Fruit fly (Drosophila melanogaster): ENCODE data around the gene Srp54.
A peak's percentile ranks its signal among the peaks of the same experiment; 100 is the strongest.

The Srp54 gene

dm6 chr2L:9912570-9913260 lies at the start of gene Srp54, which contains the start of gene Etl1 (continued):
- no peak for TF ChIP-seq CG16779 (GFP tag; IDR thresholded peaks at IDR 0.05)
- TF ChIP-seq Chrac-16 (GFP tag; optimal IDR thresholded peaks at IDR 0.05) = no peak
- TF ChIP-seq Rfx (GFP tag; IDR thresholded peaks at IDR 0.05) = 0 out of 2 replicates have a peak, but pooled peaks have one; percentile 26
- TF ChIP-seq vfl (GFP tag; optimal IDR thresholded peaks at IDR 0.05) = no peak
- TF ChIP-seq pnt (GFP tag; optimal IDR thresholded peaks at IDR 0.05) = no peak
- TF ChIP-seq CG2712 (tag; optimal IDR thresholded peaks at IDR 0.05) = peak; percentile 25
- no peak for TF ChIP-seq scrt (GFP tag; optimal IDR thresholded peaks at IDR 0.05)
- TF ChIP-seq CG12104 (GFP tag; optimal IDR thresholded peaks at IDR 0.05) = no peak
- no peak for TF ChIP-seq da (GFP tag; optimal IDR thresholded peaks at IDR 0.05)
- no peak for TF ChIP-seq fd96Cb (tag; optimal IDR thresholded peaks at IDR 0.05)
- no peak for TF ChIP-seq CG8281 (tag; optimal IDR thresholded peaks at IDR 0.05)
- TF ChIP-seq CG10431 (GFP tag; optimal IDR thresholded peaks at IDR 0.05) = no peak
- TF ChIP-seq Kr (GFP tag; optimal IDR thresholded peaks at IDR 0.05) = no peak
- TF ChIP-seq CG8290 (GFP tag; optimal IDR thresholded peaks at IDR 0.05) = peak; percentile 10
- no peak for TF ChIP-seq CG8290 (tag; optimal IDR thresholded peaks at IDR 0.05)
- no peak for TF ChIP-seq dmrt99B (tag; optimal IDR thresholded peaks at IDR 0.05)
- TF ChIP-seq Hsf (GFP tag; optimal IDR thresholded peaks at IDR 0.05) = no peak
- no peak for TF ChIP-seq Drgx (GFP tag; IDR thresholded peaks at IDR 0.05)
- no peak for TF ChIP-seq CG11093 (GFP tag; IDR thresholded peaks at IDR 0.05)
- no peak for TF ChIP-seq jing (GFP tag; optimal IDR thresholded peaks at IDR 0.05)
- peak; percentile 63 for TF ChIP-seq BEAF-32 (GFP tag; optimal IDR thresholded peaks at IDR 0.05)
- no peak for TF ChIP-seq CG10654 (GFP tag; optimal IDR thresholded peaks at IDR 0.05)
- TF ChIP-seq MTF-1 (GFP tag; optimal IDR thresholded peaks at IDR 0.05; ENCODE audit: borderline replicate concordance) = no peak
- no peak for TF ChIP-seq dmrt11E (tag; optimal IDR thresholded peaks at IDR 0.05)
- TF ChIP-seq Sry-β (GFP tag; optimal IDR thresholded peaks at IDR 0.05) = no peak
- TF ChIP-seq Hmx (GFP tag; optimal IDR thresholded peaks at IDR 0.05) = no peak
- TF ChIP-seq CG1024 (GFP tag; IDR thresholded peaks at IDR 0.05) = no peak
- TF ChIP-seq CG17186 (GFP tag; optimal IDR thresholded peaks at IDR 0.05) = peak; percentile 68
- TF ChIP-seq Stat92E (GFP tag; optimal IDR thresholded peaks at IDR 0.05) = no peak
- no peak for TF ChIP-seq CG14965 (GFP tag; optimal IDR thresholded peaks at IDR 0.05; ENCODE audit: borderline replicate concordance)
- no peak for TF ChIP-seq CG5953 (GFP tag; IDR thresholded peaks at IDR 0.05)
- TF ChIP-seq Dek (tag; optimal IDR thresholded peaks at IDR 0.05) = no peak
- no peak for TF ChIP-seq Atf-2 (GFP tag; optimal IDR thresholded peaks at IDR 0.05)
- TF ChIP-seq CrebB (tag; optimal IDR thresholded peaks at IDR 0.05) = no peak
- no peak for TF ChIP-seq CG6175 (GFP tag; IDR thresholded peaks at IDR 0.05)
- TF ChIP-seq Poxn (GFP tag; IDR thresholded peaks at IDR 0.05) = no peak
- no peak for TF ChIP-seq HLH4C (GFP tag; IDR thresholded peaks at IDR 0.05; ENCODE audit: partially characterized antibody)
- no peak for TF ChIP-seq CG10462 (GFP tag; optimal IDR thresholded peaks at IDR 0.05)
- no peak for TF ChIP-seq caup (GFP tag; optimal IDR thresholded peaks at IDR 0.05; ENCODE audit: severe bottlenecking)
- TF ChIP-seq CG17829 (tag; optimal IDR thresholded peaks at IDR 0.05) = no peak
- TF ChIP-seq stc (GFP tag; IDR thresholded peaks at IDR 0.05) = no peak
- TF ChIP-seq CG6813 (GFP tag; optimal IDR thresholded peaks at IDR 0.05) = no peak
- TF ChIP-seq Ravus (GFP tag; IDR thresholded peaks at IDR 0.05) = no peak
- no peak for TF ChIP-seq CG11560 (tag; IDR thresholded peaks at IDR 0.05)
- TF ChIP-seq CG13296 (GFP tag; optimal IDR thresholded peaks at IDR 0.05) = no peak
- TF ChIP-seq HLH54F (GFP tag; optimal IDR thresholded peaks at IDR 0.05) = no peak
- TF ChIP-seq CG15073 (GFP tag; optimal IDR thresholded peaks at IDR 0.05) = no peak
- TF ChIP-seq Hr3 (GFP tag; optimal IDR thresholded peaks at IDR 0.05) = no peak
- peak; percentile 22; the same call in 1 of the 3 replicates for TF ChIP-seq zfh1 (GFP tag; IDR thresholded peaks at IDR 0.05)
- no peak for TF ChIP-seq TFAM (GFP tag; optimal IDR thresholded peaks at IDR 0.05)

Data from whole organism, embryonic.